Worm (Caenorhabditis elegans) whole organism, early embryonic: ENCODE measurements around the gene nuo-3.

Experiments used
- F13C5.2 ChIP-seq: sonication (generic microtip); optimal IDR thresholded peaks from 2 replicates; lab custom pipeline; 2017; ENCODE audit warnings: mild to moderate bottlenecking, missing genetic modification characterization, inconsistent platforms, missing compliant biosample characterization
- aly-1 ChIP-seq: sonication (generic microtip); optimal IDR thresholded peaks from 2 replicates; lab custom pipeline; 2016; ENCODE audit warnings: missing genetic modification characterization, missing compliant biosample characterization
- ama-1 ChIP-seq: fragments of 150-350 bp; optimal IDR thresholded peaks from 2 replicates; lab custom pipeline; 2014
- flt-1 ChIP-seq: fragments of 200-800 bp; sonication (Bioruptor generic); IDR thresholded peaks from 2 replicates; pipeline ENCODE4 v1.3.6; 2022; ENCODE audit warnings: missing genetic modification characterization, missing compliant biosample characterization
- hmbx-1 ChIP-seq: sonication (generic microtip); optimal IDR thresholded peaks from 2 replicates; lab custom pipeline; 2016; ENCODE audit warnings: mild to moderate bottlenecking, missing genetic modification characterization, missing compliant biosample characterization
- hnd-1 ChIP-seq: sonication (generic microtip); optimal IDR thresholded peaks from 2 replicates; lab custom pipeline; 2016; ENCODE audit warnings: missing genetic modification characterization, missing compliant biosample characterization
- pes-1 ChIP-seq: fragments of 200-800 bp; sonication (Bioruptor generic); IDR thresholded peaks from 2 replicates; pipeline ENCODE4 v1.3.6; 2022; ENCODE audit warnings: missing genetic modification reagents, missing genetic modification characterization, missing compliant biosample characterization
- scrt-1 ChIP-seq: fragments of 200-800 bp; sonication (Bioruptor generic); IDR thresholded peaks from 2 replicates; pipeline ENCODE4 v1.3.6; 2022; ENCODE audit warnings: missing genetic modification characterization, missing compliant biosample characterization
- tbx-11 ChIP-seq: fragments of 200-800 bp; sonication (Bioruptor generic); IDR thresholded peaks from 2 replicates; pipeline ENCODE4 v1.3.6; 2022; ENCODE audit warnings: missing genetic modification characterization, missing compliant biosample characterization
- tra-4 ChIP-seq: sonication (generic microtip); optimal IDR thresholded peaks from 2 replicates; lab custom pipeline; 2017; ENCODE audit warnings: missing genetic modification characterization, missing compliant biosample characterization

DNA sequence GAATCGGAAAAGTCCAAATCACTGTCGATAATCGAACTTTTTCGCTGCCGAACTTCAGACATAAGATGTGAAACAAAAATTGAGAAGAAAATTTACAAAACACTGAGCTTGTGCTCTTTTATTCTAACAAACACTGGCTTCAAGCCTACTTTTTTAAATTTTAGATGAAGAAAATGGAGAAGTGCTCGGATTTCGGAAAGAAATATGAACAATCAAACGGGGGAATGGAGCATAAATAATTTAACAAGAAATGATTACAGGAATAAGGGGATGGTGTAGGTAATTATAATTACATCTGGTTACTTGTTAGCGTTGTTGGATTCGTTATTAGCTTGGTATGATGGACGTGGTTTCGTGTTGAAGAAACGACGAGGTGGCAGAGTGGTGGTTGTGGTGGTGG, 26.0 kb downstream of the nuo-3 start, which contains the start of gene degl-1:
- TF ChIP-seq hnd-1 (tag; lab: Kevin White, UChicago), result no peak
- TF ChIP-seq tbx-11 (GFP tag; lab: Robert Waterston, UW), result no peak
- no peak for TF ChIP-seq tra-4 (tag; lab: Kevin White, UChicago)
- no peak for TF ChIP-seq flt-1 (GFP tag; lab: Robert Waterston, UW)
- no peak for TF ChIP-seq scrt-1
- TF ChIP-seq pes-1 (GFP tag; lab: Robert Waterston, UW), result no peak
- no peak for TF ChIP-seq ama-1 (lab: Kevin White, UChicago)
- no peak for TF ChIP-seq F13C5.2 (tag; lab: Kevin White, UChicago)
- no peak for TF ChIP-seq aly-1 (tag; lab: Kevin White, UChicago)
- TF ChIP-seq hmbx-1 (tag; lab: Kevin White, UChicago), result no peak
